Worm (Caenorhabditis elegans) whole organism, midembryonic: ENCODE measurements around the gene F53B7.4.

Experiments used
- flt-1 ChIP-seq: fragments of 200-800 bp; sonication (Bioruptor generic); IDR thresholded peaks from 2 replicates; pipeline ENCODE4 v1.3.6; 2022; ENCODE audit warnings: missing genetic modification characterization, missing compliant biosample characterization
- tab-1 ChIP-seq: fragments of 200-800 bp; sonication (Bioruptor generic); IDR thresholded peaks from 2 replicates; pipeline ENCODE4 v1.3.6; 2022; ENCODE audit warnings: missing genetic modification characterization, missing compliant biosample characterization
- ztf-23 ChIP-seq: fragments of 200-800 bp; sonication (Bioruptor generic); IDR thresholded peaks from 2 replicates; pipeline ENCODE4 v1.3.6; 2022; ENCODE audit warnings: missing genetic modification reagents, missing genetic modification characterization, missing compliant biosample characterization
- ztf-29 ChIP-seq: fragments of 200-800 bp; sonication (Bioruptor generic); IDR thresholded peaks from 2 replicates; pipeline ENCODE4 v1.3.6; 2022; ENCODE audit warnings: missing genetic modification reagents, missing genetic modification characterization, missing compliant biosample characterization

- TF ChIP-seq tab-1 (GFP tag; lab: Robert Waterston, UW) (no peak), flt-1 (GFP tag; lab: Robert Waterston, UW) (no peak), ztf-23 (GFP tag; lab: Robert Waterston, UW) (no peak), ztf-29 (GFP tag; lab: Robert Waterston, UW) (no peak)
Observed at ce11 chrV:11011807-11012206, 9.5 kb upstream of the F53B7.4 start.
